Fruit fly (Drosophila melanogaster) whole organism, adult: ENCODE results near the gene CG15642.

Experiments
- CG11617 ChIP-seq: fragments of 200-800 bp; sonication (Bioruptor generic); optimal IDR thresholded peaks from 2 replicates; lab custom pipeline; 2017; ENCODE audit warnings: mild to moderate bottlenecking, missing biosample characterization, missing genetic modification reagents, missing genetic modification characterization
- CG12768 ChIP-seq: fragments of 200-800 bp; sonication (Bioruptor generic); optimal IDR thresholded peaks from 2 replicates; lab custom pipeline; 2017; ENCODE audit warnings: missing biosample characterization, missing genetic modification characterization, mild to moderate bottlenecking, moderate library complexity, missing genetic modification reagents
- CG14711 ChIP-seq: fragments of 200-800 bp; sonication (Bioruptor generic); optimal IDR thresholded peaks from 2 replicates; lab custom pipeline; 2018; ENCODE audit warnings: missing biosample characterization, mild to moderate bottlenecking, missing genetic modification characterization, moderate library complexity
- CG1620 ChIP-seq: fragments of 200-800 bp; sonication (Bioruptor generic); optimal IDR thresholded peaks from 2 replicates; lab custom pipeline; 2016; ENCODE audit warnings: missing biosample characterization, missing genetic modification characterization
- CG33017 ChIP-seq: fragments of 200-800 bp; sonication (Bioruptor generic); optimal IDR thresholded peaks from 2 replicates; lab custom pipeline; 2018; ENCODE audit warnings: missing biosample characterization, mild to moderate bottlenecking, missing genetic modification characterization, moderate library complexity
- CG7045 ChIP-seq: fragments of 200-800 bp; sonication (Bioruptor generic); optimal IDR thresholded peaks from 2 replicates; lab custom pipeline; 2017; ENCODE audit warnings: missing biosample characterization, mild to moderate bottlenecking, missing genetic modification characterization
- CG7101 ChIP-seq: fragments of 200-800 bp; sonication (Bioruptor generic); optimal IDR thresholded peaks from 2 replicates; lab custom pipeline; 2018; ENCODE audit warnings: missing biosample characterization, mild to moderate bottlenecking, missing genetic modification characterization, moderate library complexity
- Clk ChIP-seq: fragments of 200-800 bp; sonication (Bioruptor generic); optimal IDR thresholded peaks from 2 replicates; lab custom pipeline; 2017; ENCODE audit warnings: missing biosample characterization, missing genetic modification characterization
- cnc ChIP-seq, 2 experiments: fragments of >200 bp; optimal IDR thresholded peaks; 2 replicates each; lab custom pipeline; 2017
- kay ChIP-seq: fragments of 200-800 bp; sonication (Bioruptor generic); peaks from one replicate; lab custom pipeline; 2016; ENCODE audit warnings: missing biosample characterization, missing genetic modification characterization, borderline replicate concordance
- tj ChIP-seq: fragments of 200-800 bp; sonication (Bioruptor generic); optimal IDR thresholded peaks from 3 replicates; lab custom pipeline; 2017; ENCODE audit warnings: missing biosample characterization, mild to moderate bottlenecking, missing genetic modification characterization, moderate library complexity

DNA sequence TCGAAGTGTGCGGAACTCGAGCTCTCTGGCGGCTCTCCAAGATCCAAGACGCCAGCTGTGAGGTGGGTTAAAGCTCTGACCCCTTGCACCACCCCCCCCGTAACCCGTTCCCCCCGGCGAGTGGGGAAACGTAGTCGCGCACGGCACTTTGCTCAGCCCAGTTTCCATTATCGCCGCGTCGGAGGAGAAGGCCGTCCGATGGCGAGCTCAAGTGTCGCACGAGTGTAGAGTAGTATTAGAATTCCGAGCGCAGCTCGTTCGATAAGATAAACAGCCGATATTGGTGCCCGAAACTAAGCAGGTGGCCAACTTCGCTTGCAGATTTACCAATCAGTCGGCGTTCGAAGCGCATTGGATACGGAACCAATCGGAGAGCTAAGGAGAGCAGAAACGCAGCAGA is 2.1 kb downstream of the CG15642 start:
- no peak for TF ChIP-seq CG11617 (GFP tag; lab: Kevin White, UChicago)
- no peak for TF ChIP-seq cnc (optimal IDR thresholded peaks at IDR 0.05; lab: Kevin White, UChicago)
- TF ChIP-seq CG7045 (GFP tag; lab: Kevin White, UChicago), result no peak
- no peak for TF ChIP-seq CG1620 (GFP tag; lab: Kevin White, UChicago)
- TF ChIP-seq CG33017 (tag; lab: Kevin White, UChicago), result no peak
- TF ChIP-seq tj, result no peak
- no peak for TF ChIP-seq CG14711 (tag; lab: Kevin White, UChicago)
- no peak for TF ChIP-seq CG7101 (tag; lab: Kevin White, UChicago)
- TF ChIP-seq Clk (GFP tag; lab: Kevin White, UChicago), result no peak
- TF ChIP-seq kay (GFP tag; lab: Kevin White, UChicago), result no peak
- no peak for TF ChIP-seq CG12768 (GFP tag; lab: Kevin White, UChicago)
